Fruit fly (Drosophila melanogaster): ENCODE results near the gene Esyt2.

dm6 chr3R:24575109-24575508, 30.6 kb downstream of the Esyt2 start:
- TF ChIP-seq pan (optimal IDR thresholded peaks at IDR 0.05) (no peak), psq (optimal IDR thresholded peaks at IDR 0.05) (no peak), CG8478 (optimal IDR thresholded peaks at IDR 0.05) (no peak), EcR (GFP tag; optimal IDR thresholded peaks at IDR 0.05) (no peak)
